Worm (Caenorhabditis elegans) whole organism, L4 larva: ENCODE measurements around the gene ZK813.4.

Experiments used
- F10B5.3 ChIP-seq: sonication (generic microtip); optimal IDR thresholded peaks from 2 replicates; lab custom pipeline; 2016; ENCODE audit warnings: mild to moderate bottlenecking, missing genetic modification characterization, missing compliant biosample characterization
- F37D6.2 ChIP-seq: sonication (generic microtip); optimal IDR thresholded peaks from 2 replicates; lab custom pipeline; 2016; ENCODE audit warnings: mild to moderate bottlenecking, missing genetic modification characterization, missing compliant biosample characterization
- F44E2.7 ChIP-seq: fragments of 200-800 bp; sonication (Bioruptor generic); IDR thresholded peaks from 2 replicates; pipeline ENCODE4 v2.1.2; 2022; ENCODE audit warnings: missing genetic modification characterization, missing compliant biosample characterization
- Y48G9A.11 ChIP-seq: fragments of 200-800 bp; sonication (Bioruptor generic); IDR thresholded peaks from 2 replicates; pipeline ENCODE4 v1.3.6; 2022; ENCODE audit warnings: missing genetic modification reagents, missing genetic modification characterization, missing compliant biosample characterization
- ZK337.2 ChIP-seq: fragments of 200-800 bp; sonication (Bioruptor generic); IDR thresholded peaks from 2 replicates; pipeline ENCODE4 v1.3.6; 2022; ENCODE audit warnings: missing genetic modification reagents, missing genetic modification characterization, missing compliant biosample characterization
- ZK546.5 ChIP-seq, 2 experiments: sonication (generic microtip); optimal IDR thresholded peaks; 2 replicates each; lab custom pipeline; 2017; ENCODE audit warnings: missing biosample characterization in 2 of 2, missing genetic modification characterization in 2 of 2
- aly-2 ChIP-seq: sonication (generic microtip); optimal IDR thresholded peaks from 2 replicates; lab custom pipeline; 2018; ENCODE audit warnings: missing biosample characterization, missing genetic modification characterization
- ama-1 ChIP-seq: fragments of 150-350 bp; optimal IDR thresholded peaks from 2 replicates; lab custom pipeline; 2014; ENCODE audit warnings: inconsistent platforms, mixed read lengths
- arid-1 ChIP-seq: fragments of 200-800 bp; sonication (Bioruptor generic); conservative IDR thresholded peaks from 2 replicates; pipeline ENCODE4 v1.3.6; 2022; ENCODE audit warnings: missing genetic modification reagents, missing genetic modification characterization, missing compliant biosample characterization
- attf-4 ChIP-seq: sonication (generic microtip); optimal IDR thresholded peaks from 3 replicates; lab custom pipeline; 2017; ENCODE audit warnings: missing biosample characterization, missing genetic modification characterization
- ceh-82 ChIP-seq: sonication (generic microtip); optimal IDR thresholded peaks from 2 replicates; lab custom pipeline; 2017; ENCODE audit warnings: missing biosample characterization, missing genetic modification characterization
- cey-2 ChIP-seq: sonication (generic microtip); optimal IDR thresholded peaks from 3 replicates; lab custom pipeline; 2017; ENCODE audit warnings: missing genetic modification characterization, mild to moderate bottlenecking, missing compliant biosample characterization, antibody characterized with exemption, borderline replicate concordance; ENCODE audit not compliant: insufficient read depth
- daf-12 ChIP-seq: fragments of 150-350 bp; optimal IDR thresholded peaks from 2 replicates; lab custom pipeline; 2014; ENCODE audit warnings: missing biosample characterization, missing genetic modification reagents, missing genetic modification characterization
- daf-16 ChIP-seq, 3 experiments: sonication (generic microtip); optimal IDR thresholded peaks; 2 replicates each; lab custom pipeline; 2016 to 2017; ENCODE audit warnings: missing genetic modification characterization in 3 of 3, missing genetic modification reagents in 3 of 3, mild to moderate bottlenecking in 2 of 3, missing compliant biosample characterization in 2 of 3, missing biosample characterization in 1 of 3, moderate library complexity in 1 of 3
- dmd-9 ChIP-seq: fragments of 200-800 bp; sonication (Bioruptor generic); IDR thresholded peaks from 2 replicates; pipeline ENCODE4 v1.3.6; 2022; ENCODE audit warnings: missing genetic modification reagents, missing genetic modification characterization, missing compliant biosample characterization
- dpl-1 ChIP-seq: fragments of 150-350 bp; optimal IDR thresholded peaks from 2 replicates; lab custom pipeline; 2014; ENCODE audit warnings: missing biosample characterization, missing genetic modification reagents, missing genetic modification characterization
- egl-43 ChIP-seq: fragments of 200-800 bp; sonication (Bioruptor generic); IDR thresholded peaks from 2 replicates; pipeline ENCODE4 v1.3.6; 2022; ENCODE audit warnings: missing genetic modification reagents, missing genetic modification characterization, missing compliant biosample characterization
- fkh-10 ChIP-seq: fragments of 150-350 bp; optimal IDR thresholded peaks from 2 replicates; lab custom pipeline; 2014; ENCODE audit warnings: missing biosample characterization, missing genetic modification reagents, missing genetic modification characterization
- hlh-11 ChIP-seq: fragments of 200-800 bp; sonication (Bioruptor generic); optimal IDR thresholded peaks from 2 replicates; lab custom pipeline; 2018; ENCODE audit warnings: mild to moderate bottlenecking, missing genetic modification characterization, missing compliant biosample characterization
- hmg-1.1 ChIP-seq: fragments of 200-800 bp; sonication (Bioruptor generic); IDR thresholded peaks from 2 replicates; pipeline ENCODE4 v1.3.6; 2022; ENCODE audit warnings: missing genetic modification reagents, missing genetic modification characterization, missing compliant biosample characterization
- jun-1 ChIP-seq: fragments of 150-350 bp; optimal IDR thresholded peaks from 2 replicates; lab custom pipeline; 2014; ENCODE audit warnings: missing biosample characterization, missing genetic modification reagents, missing genetic modification characterization
- lin-1 ChIP-seq: fragments of 200-800 bp; sonication (Bioruptor generic); IDR thresholded peaks from 2 replicates; pipeline ENCODE4 v1.3.6; 2022; ENCODE audit warnings: missing genetic modification reagents, missing genetic modification characterization, missing compliant biosample characterization
- lin-39 ChIP-seq: fragments of 150-350 bp; optimal IDR thresholded peaks from 2 replicates; lab custom pipeline; 2014; ENCODE audit warnings: missing biosample characterization, missing genetic modification reagents, missing genetic modification characterization
- lir-3 ChIP-seq: sonication (generic microtip); optimal IDR thresholded peaks from 2 replicates; lab custom pipeline; 2016; ENCODE audit warnings: mild to moderate bottlenecking, missing genetic modification characterization, missing compliant biosample characterization
- lsy-2 ChIP-seq, 2 experiments: fragments of 150-350 bp in 1 of 2; sonication (generic microtip) in 1 of 2; optimal IDR thresholded peaks; 2 replicates each; lab custom pipeline; 2014 to 2017; ENCODE audit warnings: missing biosample characterization in 2 of 2, missing genetic modification characterization in 2 of 2
- madf-9 ChIP-seq: fragments of 200-800 bp; sonication (Bioruptor generic); conservative IDR thresholded peaks from 2 replicates; pipeline ENCODE4 v1.3.6; 2022; ENCODE audit warnings: missing genetic modification reagents, missing genetic modification characterization, missing compliant biosample characterization
- mes-2 ChIP-seq: sonication (generic microtip); optimal IDR thresholded peaks from 2 replicates; lab custom pipeline; 2016; ENCODE audit warnings: missing genotype, mild to moderate bottlenecking, missing genetic modification characterization, missing compliant biosample characterization; ENCODE audit not compliant: poor library complexity, severe bottlenecking
- mxl-3 ChIP-seq: fragments of 200-800 bp; sonication (Bioruptor generic); optimal IDR thresholded peaks from 2 replicates; lab custom pipeline; 2018; ENCODE audit warnings: mild to moderate bottlenecking, missing genetic modification characterization, missing compliant biosample characterization
- nhr-28 ChIP-seq: fragments of 150-350 bp; optimal IDR thresholded peaks from 2 replicates; lab custom pipeline; 2014; ENCODE audit warnings: missing biosample characterization, missing genetic modification characterization
- nhr-41 ChIP-seq: fragments of 200-800 bp; sonication (Bioruptor generic); IDR thresholded peaks from 2 replicates; pipeline ENCODE4 v1.3.6; 2022; ENCODE audit warnings: missing genetic modification reagents, missing genetic modification characterization, missing compliant biosample characterization
- nhr-48 ChIP-seq: sonication (generic microtip); optimal IDR thresholded peaks from 2 replicates; lab custom pipeline; 2016; ENCODE audit warnings: mild to moderate bottlenecking, missing genetic modification characterization, missing compliant biosample characterization
- pha-4 ChIP-seq, 2 experiments: fragments of 150-350 bp in 1 of 2; fragments of 200-800 bp in 1 of 2; sonication (Bioruptor generic) in 1 of 2; IDR thresholded peaks in 1 of 2; optimal IDR thresholded peaks in 1 of 2; 2 replicates each; pipeline versions ENCODE4 v1.3.6 to Lab custom; 2014 to 2022; ENCODE audit warnings: missing genetic modification characterization in 2 of 2, missing genetic modification reagents in 2 of 2, missing biosample characterization in 1 of 2, missing compliant biosample characterization in 1 of 2
- php-3 ChIP-seq: fragments of 200-800 bp; sonication (Bioruptor generic); IDR thresholded peaks from 2 replicates; pipeline ENCODE4 v1.3.6; 2022; ENCODE audit warnings: missing genetic modification reagents, missing genetic modification characterization, missing compliant biosample characterization
- pqm-1 ChIP-seq: sonication (generic microtip); optimal IDR thresholded peaks from 2 replicates; lab custom pipeline; 2017; ENCODE audit warnings: missing biosample characterization, missing genetic modification characterization
- saeg-2 ChIP-seq: fragments of 200-800 bp; sonication (Bioruptor generic); IDR thresholded peaks from 2 replicates; pipeline ENCODE4 v1.3.6; 2022; ENCODE audit warnings: missing genetic modification reagents, missing genetic modification characterization, missing compliant biosample characterization
- sdz-12 ChIP-seq: fragments of 200-800 bp; sonication (Bioruptor generic); optimal IDR thresholded peaks from 2 replicates; lab custom pipeline; 2018; ENCODE audit warnings: mild to moderate bottlenecking, missing genetic modification characterization, missing compliant biosample characterization
- skn-1 ChIP-seq: fragments of 150-350 bp; optimal IDR thresholded peaks from 2 replicates; lab custom pipeline; 2014; ENCODE audit warnings: missing biosample characterization, missing genetic modification characterization
- snpc-1.2 ChIP-seq: fragments of 200-800 bp; sonication (Bioruptor generic); IDR thresholded peaks from 2 replicates; pipeline ENCODE4 v1.3.6; 2022; ENCODE audit warnings: missing genetic modification reagents, missing genetic modification characterization, missing compliant biosample characterization
- snpc-4 ChIP-seq: fragments of 150-350 bp; optimal IDR thresholded peaks from 2 replicates; lab custom pipeline; 2014; ENCODE audit warnings: missing biosample characterization, missing genetic modification characterization
- spr-1 ChIP-seq: sonication (generic microtip); optimal IDR thresholded peaks from 2 replicates; lab custom pipeline; 2016; ENCODE audit warnings: mild to moderate bottlenecking, missing genetic modification characterization, missing compliant biosample characterization
- tra-1 ChIP-seq: fragments of 200-800 bp; sonication (Bioruptor generic); IDR thresholded peaks from 2 replicates; pipeline ENCODE4 v1.3.6; 2022; ENCODE audit warnings: missing genetic modification reagents, missing genetic modification characterization, missing compliant biosample characterization
- unc-130 ChIP-seq: sonication (generic microtip); optimal IDR thresholded peaks from 2 replicates; lab custom pipeline; 2016; ENCODE audit warnings: missing genetic modification reagents, missing genetic modification characterization, missing compliant biosample characterization
- unc-39 ChIP-seq: sonication (generic microtip); optimal IDR thresholded peaks from 2 replicates; lab custom pipeline; 2017; ENCODE audit warnings: missing biosample characterization, missing genetic modification characterization
- vab-7 ChIP-seq: fragments of 200-800 bp; sonication (Bioruptor generic); IDR thresholded peaks from 2 replicates; pipeline ENCODE4 v1.3.6; 2022; ENCODE audit warnings: missing genetic modification reagents, missing genetic modification characterization, missing compliant biosample characterization
- zfp-2 ChIP-seq: sonication (generic microtip); optimal IDR thresholded peaks from 2 replicates; lab custom pipeline; 2016; ENCODE audit warnings: mild to moderate bottlenecking, missing genetic modification characterization, missing compliant biosample characterization
- ztf-7 ChIP-seq: fragments of 150-350 bp; optimal IDR thresholded peaks from 2 replicates; lab custom pipeline; 2014; ENCODE audit warnings: missing biosample characterization, missing genetic modification characterization

ZK813.4 gene

DNA sequence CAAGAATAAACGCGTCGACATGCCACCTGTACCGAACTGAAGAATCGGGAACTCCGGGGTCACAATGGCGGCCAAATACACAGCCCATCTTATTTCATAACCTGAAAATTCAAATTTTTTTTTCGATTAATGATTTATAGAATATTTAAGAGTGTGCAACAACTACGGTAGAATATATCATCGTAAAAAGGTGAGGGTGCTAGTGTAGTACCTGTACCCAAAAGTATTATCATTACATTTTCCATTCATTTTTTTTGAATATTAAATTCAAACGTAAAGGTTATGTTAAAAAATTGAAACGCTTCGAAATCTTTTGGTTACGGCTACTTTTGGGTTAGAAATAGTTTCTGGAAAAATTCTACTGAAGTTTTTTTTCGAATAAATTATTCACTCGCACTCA lies at the start of gene ZK813.4:
TSS of gene ZK813.4 (minus strand) at position 101 of the 400 bp plus-strand sequence.
- no peak for TF ChIP-seq tra-1 (GFP tag; lab: Robert Waterston, UW)
- no peak for TF ChIP-seq sdz-12 (GFP tag; lab: Kevin White, UChicago)
- TF ChIP-seq ZK337.2 (GFP tag; lab: Robert Waterston, UW): no peak
- no peak for TF ChIP-seq skn-1 (tag; lab: Kevin White, UChicago)
- TF ChIP-seq fkh-10 (GFP tag; lab: Kevin White, UChicago): no peak
- TF ChIP-seq lir-3 (tag; lab: Kevin White, UChicago): no peak
- no peak for TF ChIP-seq F10B5.3
- no peak for TF ChIP-seq arid-1
- no peak for TF ChIP-seq hmg-1.1 (GFP tag; lab: Robert Waterston, UW)
- no peak for TF ChIP-seq mes-2 (tag; lab: Kevin White, UChicago)
- TF ChIP-seq dmd-9 (GFP tag; lab: Robert Waterston, UW): no peak
- no peak for TF ChIP-seq unc-39 (tag; lab: Kevin White, UChicago)
- no peak for TF ChIP-seq madf-9 (GFP tag; lab: Robert Waterston, UW)
- no peak for TF ChIP-seq cey-2

DNA sequence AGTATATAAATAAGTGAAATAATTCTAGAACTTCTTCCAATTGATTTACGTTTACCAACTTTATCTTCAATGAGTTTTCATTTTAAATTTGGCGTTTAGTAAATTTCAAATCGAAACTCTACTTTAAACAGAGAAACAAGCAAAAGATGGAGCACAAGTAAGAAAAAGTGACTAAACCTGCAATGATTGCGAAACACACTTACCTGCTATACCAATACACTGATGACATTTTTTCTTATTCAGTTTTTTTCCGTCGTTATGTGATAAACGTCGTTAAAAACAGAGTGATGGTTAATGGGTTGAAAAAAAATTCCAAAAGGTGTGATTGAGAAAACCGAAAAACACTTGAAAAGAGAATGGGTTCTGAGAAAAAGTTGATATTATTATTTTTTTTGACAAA lies 43.9 kb upstream of the ZK813.4 start:
- TF ChIP-seq attf-4 (tag; lab: Kevin White, UChicago) (no peak), nhr-28 (tag; lab: Kevin White, UChicago) (peak; percentile 35), daf-16 (GFP tag; optimal IDR thresholded peaks at IDR 0.05; lab: Kevin White, UChicago) (no peak), daf-16 (tag; optimal IDR thresholded peaks at IDR 0.05; lab: Kevin White, UChicago) (peak; percentile 27), ZK337.2 (GFP tag; lab: Robert Waterston, UW) (no peak), pqm-1 (tag; lab: Kevin White, UChicago) (peak; percentile 49)

DNA sequence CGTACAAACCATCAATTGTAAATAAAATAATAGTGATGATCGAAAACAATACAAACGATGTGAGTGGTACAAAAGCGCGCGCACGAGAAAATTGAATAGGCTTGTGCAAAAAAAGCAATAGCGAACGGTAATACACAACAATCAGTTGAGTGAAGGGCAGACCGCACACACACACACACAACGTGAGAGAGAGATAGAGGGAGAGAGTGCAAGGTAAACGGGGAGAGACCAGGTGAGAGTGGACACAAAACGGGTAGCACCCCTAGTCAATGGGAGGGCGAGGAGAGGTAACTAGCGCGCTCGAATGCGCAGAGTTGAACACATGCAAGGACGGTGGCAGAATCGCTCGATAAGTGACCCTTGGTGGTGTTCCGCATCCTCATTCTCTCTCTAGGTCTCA lies 42.3 kb upstream of the ZK813.4 start:
- no peak for TF ChIP-seq jun-1 (tag; lab: Kevin White, UChicago)
- TF ChIP-seq snpc-1.2 (GFP tag; lab: Robert Waterston, UW): no peak
- TF ChIP-seq saeg-2 (GFP tag; lab: Robert Waterston, UW): no peak
- no peak for TF ChIP-seq php-3 (GFP tag; lab: Robert Waterston, UW)
- TF ChIP-seq lin-39: no peak
- no peak for TF ChIP-seq fkh-10 (GFP tag; lab: Kevin White, UChicago)
- TF ChIP-seq nhr-28 (tag; lab: Kevin White, UChicago): peak; percentile 87
- no peak for TF ChIP-seq skn-1 (tag; lab: Kevin White, UChicago)
- no peak for TF ChIP-seq madf-9 (GFP tag; lab: Robert Waterston, UW)
- no peak for TF ChIP-seq nhr-41 (GFP tag; lab: Robert Waterston, UW)
- TF ChIP-seq F10B5.3: peak; percentile 4
- no peak for TF ChIP-seq F37D6.2 (tag; lab: Kevin White, UChicago)
- TF ChIP-seq ZK337.2 (GFP tag; lab: Robert Waterston, UW): no peak
- TF ChIP-seq lsy-2 (tag; optimal IDR thresholded peaks at IDR 0.05; lab: Kevin White, UChicago): no peak
- peak; percentile 64 for TF ChIP-seq mes-2 (tag; lab: Kevin White, UChicago)
- TF ChIP-seq unc-130 (GFP tag; lab: Kevin White, UChicago): no peak
- TF ChIP-seq attf-4 (tag; lab: Kevin White, UChicago): no peak
- TF ChIP-seq ceh-82: no peak
- TF ChIP-seq cey-2: no peak
- TF ChIP-seq Y48G9A.11: no peak
- TF ChIP-seq hlh-11 (tag; lab: Kevin White, UChicago): peak; percentile 74
- peak; percentile 60 for TF ChIP-seq mxl-3 (GFP tag; lab: Kevin White, UChicago)
- no peak for TF ChIP-seq dpl-1 (GFP tag; lab: Kevin White, UChicago)
- TF ChIP-seq nhr-48 (tag; lab: Kevin White, UChicago): no peak
- no peak for TF ChIP-seq vab-7 (GFP tag; lab: Robert Waterston, UW)
- TF ChIP-seq pha-4 (GFP tag; IDR thresholded peaks at IDR 0.05; lab: Robert Waterston, UW): no peak
- TF ChIP-seq pha-4 (tag; optimal IDR thresholded peaks at IDR 0.05; lab: Kevin White, UChicago): peak; percentile 95
- TF ChIP-seq ama-1: no peak
- TF ChIP-seq lin-1 (GFP tag; lab: Robert Waterston, UW): peak; percentile 52; the same call in 1 of the 2 replicates
- no peak for TF ChIP-seq ztf-7
- no peak for TF ChIP-seq F44E2.7 (GFP tag; lab: Robert Waterston, UW)
- TF ChIP-seq spr-1 (tag; lab: Kevin White, UChicago): no peak
- no peak for TF ChIP-seq daf-12 (tag; lab: Kevin White, UChicago)
- no peak for TF ChIP-seq egl-43 (GFP tag; lab: Robert Waterston, UW)
- no peak for TF ChIP-seq aly-2 (tag; lab: Kevin White, UChicago)
- no peak for TF ChIP-seq ZK546.5 (tag; optimal IDR thresholded peaks at IDR 0.05; lab: Kevin White, UChicago)
- TF ChIP-seq zfp-2: no peak
- TF ChIP-seq snpc-4 (tag; lab: Kevin White, UChicago): no peak
